In the genomic region with DNA sequence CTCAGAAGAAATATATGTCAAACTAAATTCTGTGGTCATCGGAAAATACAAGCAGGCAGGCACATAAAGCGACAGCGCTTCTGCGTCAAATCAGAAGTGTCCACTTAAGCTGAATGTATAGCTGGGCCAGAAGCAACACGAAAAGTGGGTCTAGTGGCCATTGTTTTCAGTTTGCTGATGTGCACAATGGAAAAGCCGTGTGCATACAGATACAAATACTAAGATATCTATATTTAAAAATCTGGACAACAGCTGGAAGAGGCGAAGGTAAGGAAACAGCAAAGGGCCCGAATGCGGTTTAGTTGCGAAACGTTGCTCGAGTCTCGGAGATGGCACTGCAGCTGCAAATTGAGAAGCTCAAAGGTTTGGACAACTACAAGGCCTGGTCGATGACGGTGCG, we compare ENCODE assay signal across 2 fruit fly cellular contexts.
TF ChIP-seq lines count a peak whose summit lies in the region.

A gene (plus strand): TSS at position 301 of the 400 bp plus-strand sequence.

- TF ChIP-seq CTCF in whole organism, embryonic (GFP tag; optimal IDR thresholded peaks at IDR 0.05; lab: Kevin White, UChicago): no peak

TF ChIP-seq in whole organism, adult, 20 proteins besides CTCF, POLR2A, EP300 and RAD21:
- TF ChIP-seq tj (GFP tag; optimal IDR thresholded peaks at IDR 0.05; lab: Kevin White, UChicago) (peak; percentile 26), toe (GFP tag; optimal IDR thresholded peaks at IDR 0.05; lab: Kevin White, UChicago) (no peak), CG5204 (GFP tag; optimal IDR thresholded peaks at IDR 0.05; lab: Kevin White, UChicago) (no peak)

TF ChIP-seq in whole organism, embryonic, 481 proteins besides CTCF, POLR2A, EP300 and RAD21:
- TF ChIP-seq sens (GFP tag; lab: Kevin White, UChicago) (peak; percentile 34), CG16863 (GFP tag; optimal IDR thresholded peaks at IDR 0.05; lab: Kevin White, UChicago) (no peak), Med (GFP tag; lab: Kevin White, UChicago) (peak; percentile 60), Ets65A (GFP tag; lab: Kevin White, UChicago) (peak; percentile 88)
